Comparison of ENCODE assay signal across 5 worm cellular contexts in the genomic region with DNA sequence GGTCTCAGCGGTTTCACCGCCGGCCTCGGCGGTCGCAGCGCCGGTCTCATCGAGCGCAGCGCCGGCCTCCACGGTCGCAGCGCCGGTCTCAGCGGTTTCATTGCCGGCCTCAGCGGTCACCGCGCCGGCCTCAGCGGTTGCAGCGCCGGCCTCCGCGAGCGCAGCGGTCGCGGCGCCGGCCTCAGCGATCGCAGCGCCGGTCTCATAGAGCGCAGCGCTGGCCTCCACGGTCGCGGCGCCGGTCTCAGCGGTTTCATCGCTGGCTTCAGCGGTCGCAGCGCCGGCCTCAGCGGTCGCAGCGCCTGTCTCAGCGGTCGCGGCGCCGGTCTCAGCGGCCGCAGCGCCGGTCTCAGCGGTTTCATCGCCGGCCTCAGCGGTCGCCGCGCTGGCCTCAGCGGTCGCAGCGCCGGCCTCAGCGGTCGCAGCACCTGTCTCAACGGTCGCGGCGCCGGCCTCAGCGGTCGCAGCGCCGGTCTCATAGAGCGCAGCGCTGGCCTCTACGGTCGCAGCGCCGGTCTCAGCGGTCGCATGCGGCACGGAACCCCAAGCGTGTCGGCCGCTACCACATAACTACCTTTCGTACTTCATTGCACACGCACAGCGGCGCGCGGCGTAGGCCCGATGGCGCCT.
TF ChIP-seq lines count a peak whose summit lies in the region.

No protein-coding gene starts in this region.

TF ChIP-seq in whole organism, L1 larva, 84 proteins besides CTCF, POLR2A, EP300 and RAD21:
- TF ChIP-seq ceh-8 (GFP tag; optimal IDR thresholded peaks at IDR 0.05; lab: Kevin White, UChicago), result peak; percentile 86
- TF ChIP-seq alr-1 (tag; optimal IDR thresholded peaks at IDR 0.05; lab: Kevin White, UChicago; ENCODE audit: borderline replicate concordance), result no peak

TF ChIP-seq in whole organism, L4 larva, 104 proteins besides CTCF, POLR2A, EP300 and RAD21 (continues in another document):
- no peak for TF ChIP-seq mxl-3 (GFP tag; optimal IDR thresholded peaks at IDR 0.05; lab: Kevin White, UChicago)
- TF ChIP-seq tra-1 (GFP tag; IDR thresholded peaks at IDR 0.05; lab: Robert Waterston, UW), result no peak
- no peak for TF ChIP-seq nhr-11 (tag; optimal IDR thresholded peaks at IDR 0.05; lab: Kevin White, UChicago)
- TF ChIP-seq nhr-48 (tag; optimal IDR thresholded peaks at IDR 0.05; lab: Kevin White, UChicago), result no peak
- TF ChIP-seq nhr-25 (tag; optimal IDR thresholded peaks at IDR 0.05; lab: Kevin White, UChicago; ENCODE audit: borderline replicate concordance, insufficient read depth), result no peak
- TF ChIP-seq hif-1 (tag; optimal IDR thresholded peaks at IDR 0.05; lab: Kevin White, UChicago), result no peak
- TF ChIP-seq lin-13 (GFP tag; optimal IDR thresholded peaks at IDR 0.05; lab: Kevin White, UChicago), result no peak
- TF ChIP-seq ztf-11 (tag; optimal IDR thresholded peaks at IDR 0.05; lab: Kevin White, UChicago), result no peak
- TF ChIP-seq mdt-29 (GFP tag; IDR thresholded peaks at IDR 0.05; lab: Robert Waterston, UW), result no peak
- TF ChIP-seq php-3 (GFP tag; IDR thresholded peaks at IDR 0.05; lab: Robert Waterston, UW), result 0 out of 2 replicates have a peak, but pooled peaks have one; percentile 23
- no peak for TF ChIP-seq ceh-20 (GFP tag; IDR thresholded peaks at IDR 0.05; lab: Robert Waterston, UW)
- no peak for TF ChIP-seq nhr-41 (GFP tag; IDR thresholded peaks at IDR 0.05; lab: Robert Waterston, UW)
- TF ChIP-seq cey-2 (tag; optimal IDR thresholded peaks at IDR 0.05; lab: Kevin White, UChicago; ENCODE audit: borderline replicate concordance, insufficient read depth), result no peak
- TF ChIP-seq mes-2 (tag; optimal IDR thresholded peaks at IDR 0.05; lab: Kevin White, UChicago; ENCODE audit: poor library complexity, severe bottlenecking), result no peak
- TF ChIP-seq sdz-12 (GFP tag; optimal IDR thresholded peaks at IDR 0.05; lab: Kevin White, UChicago), result no peak
- no peak for TF ChIP-seq nhr-10 (tag; optimal IDR thresholded peaks at IDR 0.05; lab: Kevin White, UChicago)
- TF ChIP-seq daf-19 (GFP tag; conservative IDR thresholded peaks at IDR 0.05; lab: Robert Waterston, UW), result no peak
- TF ChIP-seq zag-1 (tag; optimal IDR thresholded peaks at IDR 0.05; lab: Kevin White, UChicago), result no peak
- TF ChIP-seq D1046.2 (GFP tag; IDR thresholded peaks at IDR 0.05; lab: Robert Waterston, UW), result no peak
- no peak for TF ChIP-seq snpc-1.2 (GFP tag; IDR thresholded peaks at IDR 0.05; lab: Robert Waterston, UW)

TF ChIP-seq in whole organism, early embryonic, 17 proteins besides CTCF, POLR2A, EP300 and RAD21:
- TF ChIP-seq pes-1 (GFP tag; IDR thresholded peaks at IDR 0.05; lab: Robert Waterston, UW), result 0 out of 2 replicates have a peak, but pooled peaks have one; percentile 44
- TF ChIP-seq hnd-1 (tag; optimal IDR thresholded peaks at IDR 0.05; lab: Kevin White, UChicago), result no peak
- no peak for TF ChIP-seq scrt-1 (GFP tag; IDR thresholded peaks at IDR 0.05; lab: Robert Waterston, UW)
- no peak for TF ChIP-seq B0310.2 (tag; optimal IDR thresholded peaks at IDR 0.05; lab: Kevin White, UChicago)

TF ChIP-seq in whole organism, late embryonic, 69 proteins besides CTCF, POLR2A, EP300 and RAD21:
- TF ChIP-seq elt-4 (tag; optimal IDR thresholded peaks at IDR 0.05; lab: Kevin White, UChicago), result peak; percentile 73
- no peak for TF ChIP-seq lim-6 (tag; optimal IDR thresholded peaks at IDR 0.05; lab: Kevin White, UChicago)

TF ChIP-seq in whole organism, young adult, 124 proteins besides CTCF, POLR2A, EP300 and RAD21:
- TF ChIP-seq Y53F4B.3 (GFP tag; IDR thresholded peaks at IDR 0.05; lab: Robert Waterston, UW), result no peak
- TF ChIP-seq hmg-20 (GFP tag; IDR thresholded peaks at IDR 0.05; lab: Robert Waterston, UW), result no peak
- TF ChIP-seq F10E7.11 (tag; optimal IDR thresholded peaks at IDR 0.05; lab: Kevin White, UChicago), result no peak
- TF ChIP-seq pha-4 (tag; optimal IDR thresholded peaks at IDR 0.05; lab: Kevin White, UChicago), result no peak
- 0 out of 2 replicates have a peak, but pooled peaks have one; percentile 20 for TF ChIP-seq F37B4.10 (GFP tag; IDR thresholded peaks at IDR 0.05; lab: Robert Waterston, UW)
- TF ChIP-seq zfh-2 (GFP tag; conservative IDR thresholded peaks at IDR 0.05; lab: Robert Waterston, UW), result peak; percentile 90
- 0 out of 2 replicates have a peak, but pooled peaks have one; percentile 28 for TF ChIP-seq bed-2 (GFP tag; IDR thresholded peaks at IDR 0.05; lab: Robert Waterston, UW)
- peak; percentile 54; the same call in 1 of the 2 replicates for TF ChIP-seq mcd-1 (GFP tag; IDR thresholded peaks at IDR 0.05; lab: Robert Waterston, UW)
- no peak for TF ChIP-seq ztf-22 (GFP tag; optimal IDR thresholded peaks at IDR 0.05; lab: Kevin White, UChicago)
- TF ChIP-seq egrh-3 (GFP tag; IDR thresholded peaks at IDR 0.05; lab: Robert Waterston, UW), result peak; percentile 99
